Worm (Caenorhabditis elegans) whole organism, mixed stage, embryonic: ENCODE results near the gene nlp-64.

Source experiments
- M03D4.4 ChIP-seq: sonication (generic microtip); optimal IDR thresholded peaks from 2 replicates; lab custom pipeline; 2017; ENCODE audit warnings: mild to moderate bottlenecking, missing genetic modification characterization, missing compliant biosample characterization
- bed-3 ChIP-seq: fragments of 200-800 bp; sonication (Bioruptor generic); optimal IDR thresholded peaks from 3 replicates; lab custom pipeline; 2018; ENCODE audit warnings: mild to moderate bottlenecking, missing genetic modification characterization, moderate library complexity, missing compliant biosample characterization
- blmp-1 ChIP-seq: fragments of 150-350 bp; optimal IDR thresholded peaks from 2 replicates; lab custom pipeline; 2014; ENCODE audit warnings: missing biosample characterization, missing genetic modification characterization
- ceh-39 ChIP-seq: fragments of 150-350 bp; optimal IDR thresholded peaks from 2 replicates; lab custom pipeline; 2014; ENCODE audit warnings: missing biosample characterization, missing genetic modification characterization
- ceh-43 ChIP-seq: fragments of 200-800 bp; sonication (Bioruptor generic); optimal IDR thresholded peaks from 2 replicates; lab custom pipeline; 2018; ENCODE audit warnings: mild to moderate bottlenecking, missing genetic modification characterization, moderate library complexity, missing compliant biosample characterization
- ceh-83 ChIP-seq: fragments of 200-800 bp; sonication (Bioruptor generic); optimal IDR thresholded peaks from 2 replicates; lab custom pipeline; 2018; ENCODE audit warnings: mild to moderate bottlenecking, missing genetic modification characterization, missing compliant biosample characterization
- ces-1 ChIP-seq: fragments of 150-350 bp; optimal IDR thresholded peaks from 2 replicates; lab custom pipeline; 2014; ENCODE audit warnings: missing biosample characterization, missing genetic modification reagents, missing genetic modification characterization
- cnd-1 ChIP-seq: fragments of 200-800 bp; sonication (Bioruptor generic); optimal IDR thresholded peaks from 2 replicates; lab custom pipeline; 2018; ENCODE audit warnings: mild to moderate bottlenecking, missing genetic modification characterization, missing compliant biosample characterization
- drap-1 ChIP-seq: fragments of 200-800 bp; sonication (Bioruptor generic); optimal IDR thresholded peaks from 3 replicates; lab custom pipeline; 2018; ENCODE audit warnings: mild to moderate bottlenecking, missing genetic modification characterization, missing compliant biosample characterization
- elt-1 ChIP-seq: sonication (generic microtip); optimal IDR thresholded peaks from 2 replicates; lab custom pipeline; 2017; ENCODE audit warnings: missing genetic modification characterization, mild to moderate bottlenecking, missing compliant biosample characterization, antibody characterized with exemption, moderate library complexity, borderline replicate concordance; ENCODE audit not compliant: insufficient read depth
- elt-3 ChIP-seq: fragments of 150-350 bp; optimal IDR thresholded peaks from 2 replicates; lab custom pipeline; 2014; ENCODE audit warnings: missing biosample characterization, missing genetic modification characterization
- flh-1 ChIP-seq: fragments of 200-800 bp; sonication (Bioruptor generic); optimal IDR thresholded peaks from 2 replicates; lab custom pipeline; 2018; ENCODE audit warnings: mild to moderate bottlenecking, missing genetic modification characterization, moderate library complexity, missing compliant biosample characterization
- ham-2 ChIP-seq: fragments of 200-800 bp; sonication (Bioruptor generic); optimal IDR thresholded peaks from 2 replicates; lab custom pipeline; 2018; ENCODE audit warnings: mild to moderate bottlenecking, missing genetic modification characterization, missing compliant biosample characterization
- hlh-1 ChIP-seq: fragments of 150-350 bp; optimal IDR thresholded peaks from 2 replicates; lab custom pipeline; 2014; ENCODE audit warnings: missing biosample characterization, missing genetic modification reagents, missing genetic modification characterization
- lin-13 ChIP-seq: fragments of 150-350 bp; optimal IDR thresholded peaks from 2 replicates; lab custom pipeline; 2014; ENCODE audit warnings: missing biosample characterization, missing genetic modification characterization
- lin-32 ChIP-seq: fragments of 200-800 bp; sonication (Bioruptor generic); optimal IDR thresholded peaks from 2 replicates; lab custom pipeline; 2018; ENCODE audit warnings: mild to moderate bottlenecking, missing genetic modification characterization, missing compliant biosample characterization
- lsy-2 ChIP-seq: fragments of 150-350 bp; optimal IDR thresholded peaks from 2 replicates; lab custom pipeline; 2014; ENCODE audit warnings: missing biosample characterization, missing genetic modification characterization
- mab-5 ChIP-seq: fragments of 150-350 bp; optimal IDR thresholded peaks from 2 replicates; lab custom pipeline; 2014; ENCODE audit warnings: missing biosample characterization, missing genetic modification characterization
- mep-1 ChIP-seq: fragments of 150-350 bp; optimal IDR thresholded peaks from 2 replicates; lab custom pipeline; 2017; ENCODE audit warnings: missing biosample characterization, missing genetic modification reagents, missing genetic modification characterization, inconsistent platforms
- mls-2 ChIP-seq: sonication (generic microtip); optimal IDR thresholded peaks from 2 replicates; lab custom pipeline; 2016; ENCODE audit warnings: mild to moderate bottlenecking, missing genetic modification characterization, moderate library complexity, missing compliant biosample characterization
- nhr-12 ChIP-seq: fragments of 150-350 bp; optimal IDR thresholded peaks from 2 replicates; lab custom pipeline; 2014; ENCODE audit warnings: missing biosample characterization, missing genetic modification characterization
- nhr-2 ChIP-seq: fragments of 150-350 bp; optimal IDR thresholded peaks from 2 replicates; lab custom pipeline; 2014; ENCODE audit warnings: missing biosample characterization, missing genetic modification characterization
- nhr-237 ChIP-seq: fragments of 150-350 bp; optimal IDR thresholded peaks from 2 replicates; lab custom pipeline; 2014; ENCODE audit warnings: missing biosample characterization, missing genetic modification characterization
- nhr-28 ChIP-seq: fragments of 150-350 bp; optimal IDR thresholded peaks from 2 replicates; lab custom pipeline; 2014; ENCODE audit warnings: missing biosample characterization, missing genetic modification characterization
- nhr-76 ChIP-seq: sonication (generic microtip); optimal IDR thresholded peaks from 2 replicates; lab custom pipeline; 2017; ENCODE audit warnings: missing biosample characterization, missing genetic modification characterization
- pha-4 ChIP-seq: fragments of 150-350 bp; optimal IDR thresholded peaks from 2 replicates; lab custom pipeline; 2018; ENCODE audit warnings: missing biosample characterization, missing genetic modification reagents, missing genetic modification characterization
- sem-2 ChIP-seq: fragments of 200-800 bp; sonication (Bioruptor generic); optimal IDR thresholded peaks from 2 replicates; lab custom pipeline; 2018; ENCODE audit warnings: mild to moderate bottlenecking, missing genetic modification characterization, missing compliant biosample characterization
- snpc-4 ChIP-seq: fragments of 150-350 bp; optimal IDR thresholded peaks from 2 replicates; lab custom pipeline; 2014; ENCODE audit warnings: missing biosample characterization, missing genetic modification characterization
- sptf-1 ChIP-seq: sonication (generic microtip); optimal IDR thresholded peaks from 2 replicates; lab custom pipeline; 2017; ENCODE audit warnings: mild to moderate bottlenecking, missing genetic modification characterization, moderate library complexity, missing compliant biosample characterization
- tbx-8 ChIP-seq: fragments of 200-800 bp; sonication (Bioruptor generic); optimal IDR thresholded peaks from 2 replicates; lab custom pipeline; 2018; ENCODE audit warnings: mild to moderate bottlenecking, missing genetic modification characterization, moderate library complexity, missing compliant biosample characterization
- unc-120 ChIP-seq: sonication (generic microtip); optimal IDR thresholded peaks from 2 replicates; lab custom pipeline; 2017; ENCODE audit warnings: missing genetic modification characterization, missing compliant biosample characterization; ENCODE audit not compliant: poor library complexity, severe bottlenecking
- unc-39 ChIP-seq: fragments of 150-350 bp; optimal IDR thresholded peaks from 2 replicates; lab custom pipeline; 2014; ENCODE audit warnings: missing biosample characterization, missing genetic modification characterization
- unc-62 ChIP-seq: fragments of 150-350 bp; optimal IDR thresholded peaks from 2 replicates; lab custom pipeline; 2014; ENCODE audit warnings: missing biosample characterization, missing genetic modification reagents, missing genetic modification characterization
- zip-8 ChIP-seq: fragments of 150-350 bp; optimal IDR thresholded peaks from 2 replicates; lab custom pipeline; 2014; ENCODE audit warnings: missing biosample characterization, missing genetic modification characterization
- ztf-11 ChIP-seq: fragments of 150-350 bp; optimal IDR thresholded peaks from 2 replicates; lab custom pipeline; 2014; ENCODE audit warnings: missing biosample characterization, missing genetic modification characterization

Gene nlp-64

ce11 chrX:311211-311610 lies at the start of gene nlp-64:
Gene nlp-64, minus strand, starts transcription at chrX:311311.
- no peak for TF ChIP-seq unc-39
- TF ChIP-seq nhr-28 (tag; lab: Kevin White, UChicago), result no peak
- TF ChIP-seq mls-2 (tag; lab: Kevin White, UChicago), result no peak
- no peak for TF ChIP-seq hlh-1 (tag; lab: Kevin White, UChicago)
- TF ChIP-seq ceh-39 (tag; lab: Kevin White, UChicago), result no peak
- TF ChIP-seq ham-2, result no peak
- no peak for TF ChIP-seq flh-1 (GFP tag; lab: Kevin White, UChicago)
- no peak for TF ChIP-seq ces-1
- TF ChIP-seq snpc-4 (tag; lab: Kevin White, UChicago), result no peak
- no peak for TF ChIP-seq elt-3 (tag; lab: Kevin White, UChicago)
- TF ChIP-seq nhr-12 (tag; lab: Kevin White, UChicago), result no peak
- TF ChIP-seq zip-8 (tag; lab: Kevin White, UChicago), result no peak
- TF ChIP-seq M03D4.4 (tag; lab: Kevin White, UChicago), result no peak
- no peak for TF ChIP-seq ceh-43
- no peak for TF ChIP-seq lin-32 (GFP tag; lab: Kevin White, UChicago)
- TF ChIP-seq nhr-76, result no peak
- TF ChIP-seq elt-1 (tag; lab: Kevin White, UChicago), result no peak

ce11 chrX:360479-360878 lies 49.4 kb upstream of the nlp-64 start, which contains the start of gene C04E7.5:
Gene C04E7.5, plus strand, starts transcription at chrX:360779.
- no peak for TF ChIP-seq hlh-1 (tag; lab: Kevin White, UChicago)
- TF ChIP-seq nhr-28 (tag; lab: Kevin White, UChicago), result no peak
- TF ChIP-seq unc-62 (GFP tag; lab: Kevin White, UChicago), result no peak
- TF ChIP-seq mls-2 (tag; lab: Kevin White, UChicago), result no peak
- TF ChIP-seq ztf-11 (tag; lab: Kevin White, UChicago), result no peak
- TF ChIP-seq drap-1, result no peak
- TF ChIP-seq lin-32 (GFP tag; lab: Kevin White, UChicago), result no peak
- no peak for TF ChIP-seq M03D4.4 (tag; lab: Kevin White, UChicago)
- TF ChIP-seq cnd-1 (tag; lab: Kevin White, UChicago), result no peak
- no peak for TF ChIP-seq bed-3
- TF ChIP-seq blmp-1, result no peak
- TF ChIP-seq zip-8 (tag; lab: Kevin White, UChicago), result no peak
- TF ChIP-seq unc-120 (tag; lab: Kevin White, UChicago), result no peak
- TF ChIP-seq nhr-237, result no peak
- TF ChIP-seq ceh-39 (tag; lab: Kevin White, UChicago), result no peak
- no peak for TF ChIP-seq tbx-8 (GFP tag; lab: Kevin White, UChicago)
- TF ChIP-seq nhr-76, result no peak

- TF ChIP-seq nhr-76, result no peak
- no peak for TF ChIP-seq elt-3 (tag; lab: Kevin White, UChicago)
- no peak for TF ChIP-seq M03D4.4 (tag; lab: Kevin White, UChicago)
- no peak for TF ChIP-seq unc-62 (GFP tag; lab: Kevin White, UChicago)
- no peak for TF ChIP-seq ceh-43
- no peak for TF ChIP-seq mls-2 (tag; lab: Kevin White, UChicago)
- no peak for TF ChIP-seq nhr-2
- TF ChIP-seq, all 35 proteins: peak for 0
These were observed 46.7 kb upstream of the nlp-64 start, which contains the start of gene C04E7.1 for ce11 chrX:357792-358191. Gene C04E7.1, plus strand, starts transcription at chrX:358092.

ce11 chrX:353134-353669 lies 42.1 kb upstream of the nlp-64 start, which contains the start of gene sor-3:
Gene sor-3, plus strand, starts transcription at chrX:353619.
- TF ChIP-seq lin-13 (tag; lab: Kevin White, UChicago) (peak; percentile 56), unc-120 (tag; lab: Kevin White, UChicago) (peak; percentile 97), sptf-1 (tag; lab: Kevin White, UChicago) (peak; percentile 96), ceh-83 (GFP tag; lab: Kevin White, UChicago) (peak; percentile 89), hlh-1 (tag; lab: Kevin White, UChicago) (peak; percentile 51), blmp-1 (no peak), M03D4.4 (tag; lab: Kevin White, UChicago) (peak; percentile 88), mls-2 (tag; lab: Kevin White, UChicago) (peak; percentile 92), unc-62 (GFP tag; lab: Kevin White, UChicago) (peak; percentile 6), nhr-12 (tag; lab: Kevin White, UChicago) (no peak), nhr-28 (tag; lab: Kevin White, UChicago) (peak; percentile 62), bed-3 (peak; percentile 80), nhr-237 (peak; percentile 92), elt-1 (tag; lab: Kevin White, UChicago) (peak; percentile 13), zip-8 (tag; lab: Kevin White, UChicago) (no peak), ham-2 (peak; percentile 71), mep-1 (tag; lab: Kevin White, UChicago) (peak; percentile 77), ztf-11 (tag; lab: Kevin White, UChicago) (no peak), mab-5 (tag; lab: Kevin White, UChicago) (peak; percentile 71), pha-4 (tag; lab: Kevin White, UChicago) (peak; percentile 53), flh-1 (GFP tag; lab: Kevin White, UChicago) (peak; percentile 50), ces-1 (peak; percentile 66), cnd-1 (tag; lab: Kevin White, UChicago) (peak; percentile 82), tbx-8 (GFP tag; lab: Kevin White, UChicago) (peak; percentile 74), lsy-2 (tag; lab: Kevin White, UChicago) (peak; percentile 51), elt-3 (tag; lab: Kevin White, UChicago) (no peak), ceh-39 (tag; lab: Kevin White, UChicago) (peak; percentile 68), lin-32 (GFP tag; lab: Kevin White, UChicago) (peak; percentile 88), snpc-4 (tag; lab: Kevin White, UChicago) (no peak), nhr-76 (no peak), nhr-2 (no peak), ceh-43 (peak; percentile 86), unc-39 (no peak), drap-1 (peak; percentile 88), sem-2 (GFP tag; lab: Kevin White, UChicago) (peak; percentile 66)
- TF ChIP-seq, all 35 proteins: peak for 26
